Worm (Caenorhabditis elegans) whole organism, young adult: Measurements from ENCODE around the gene nhr-172.

Experiments used
- ama-1 ChIP-seq, 3 experiments: fragments of 150-350 bp in 1 of 3; sonication (generic microtip) in 2 of 3; optimal IDR thresholded peaks; 2 replicates each; lab custom pipeline; 2014 to 2018; ENCODE audit warnings: missing biosample characterization in 2 of 3, missing genetic modification characterization in 2 of 3, missing genetic modification reagents in 2 of 3
- die-1 ChIP-seq: sonication (generic microtip); optimal IDR thresholded peaks from 2 replicates; lab custom pipeline; 2016; ENCODE audit warnings: missing genotype, mild to moderate bottlenecking, missing genetic modification characterization, missing compliant biosample characterization
- ets-4 ChIP-seq: fragments of 200-800 bp; sonication (Bioruptor generic); optimal IDR thresholded peaks from 2 replicates; lab custom pipeline; 2018; ENCODE audit warnings: mild to moderate bottlenecking, missing genetic modification characterization, missing compliant biosample characterization
- nhr-120 ChIP-seq: fragments of 200-800 bp; sonication (Bioruptor generic); IDR thresholded peaks from 2 replicates; pipeline ENCODE4 v1.3.6; 2022; ENCODE audit warnings: missing genetic modification characterization, missing compliant biosample characterization
- pbrm-1 ChIP-seq: fragments of 200-800 bp; sonication (Bioruptor generic); IDR thresholded peaks from 2 replicates; pipeline ENCODE4 v1.3.6; 2022; ENCODE audit warnings: missing genetic modification reagents, missing genetic modification characterization, missing compliant biosample characterization
- rpc-1 ChIP-seq, 2 experiments: fragments of 150-350 bp in 1 of 2; sonication (generic microtip) in 1 of 2; optimal IDR thresholded peaks; 2 replicates each; lab custom pipeline; 2014 to 2018; ENCODE audit warnings: missing biosample characterization in 1 of 2, missing genetic modification characterization in 1 of 2, missing genetic modification reagents in 1 of 2, missing genotype in 1 of 2
- unc-130 ChIP-seq: sonication (generic microtip); optimal IDR thresholded peaks from 2 replicates; lab custom pipeline; 2016; ENCODE audit warnings: missing genetic modification reagents, missing genetic modification characterization, missing compliant biosample characterization

ce11 chrV:7480949-7481348 is 27.8 kb upstream of the nhr-172 start, which contains the start of gene C18B10.6:
- TF ChIP-seq ama-1 (optimal IDR thresholded peaks at IDR 0.05; lab: Kevin White, UChicago) (no peak), ama-1 (GFP tag; optimal IDR thresholded peaks at IDR 0.05; lab: Kevin White, UChicago) (no peak), unc-130 (GFP tag; lab: Kevin White, UChicago) (no peak), die-1 (tag; lab: Kevin White, UChicago) (no peak), rpc-1 (optimal IDR thresholded peaks at IDR 0.05; lab: Kevin White, UChicago) (no peak), rpc-1 (tag; optimal IDR thresholded peaks at IDR 0.05; lab: Kevin White, UChicago) (no peak), pbrm-1 (GFP tag; lab: Robert Waterston, UW) (no peak), ets-4 (GFP tag; lab: Kevin White, UChicago) (no peak), nhr-120 (GFP tag; lab: Robert Waterston, UW) (no peak)
